Worm (Caenorhabditis elegans) whole organism, L3 larva: Measurements from ENCODE around the gene Y46H3A.5.

Source experiments
- daf-12 ChIP-seq: fragments of 150-350 bp; optimal IDR thresholded peaks from 2 replicates; lab custom pipeline; 2014; ENCODE audit warnings: missing biosample characterization, missing genetic modification reagents, missing genetic modification characterization
- elt-1 ChIP-seq: fragments of 150-350 bp; optimal IDR thresholded peaks from 2 replicates; lab custom pipeline; 2014; ENCODE audit warnings: missing biosample characterization, missing genetic modification characterization
- fkh-10 ChIP-seq: sonication (generic microtip); optimal IDR thresholded peaks from 2 replicates; lab custom pipeline; 2017; ENCODE audit warnings: missing biosample characterization, missing genetic modification reagents, missing genetic modification characterization
- lin-39 ChIP-seq: fragments of 150-350 bp; optimal IDR thresholded peaks from 2 replicates; lab custom pipeline; 2018; ENCODE audit warnings: missing biosample characterization, missing genetic modification reagents, missing genetic modification characterization
- nhr-237 ChIP-seq: fragments of 150-350 bp; optimal IDR thresholded peaks from 2 replicates; lab custom pipeline; 2014; ENCODE audit warnings: missing biosample characterization, missing genetic modification characterization
- nhr-28 ChIP-seq: fragments of 150-350 bp; optimal IDR thresholded peaks from 2 replicates; lab custom pipeline; 2014; ENCODE audit warnings: missing biosample characterization, missing genetic modification characterization
- nhr-76 ChIP-seq: fragments of 150-350 bp; sonication (generic microtip); optimal IDR thresholded peaks from 5 replicates; lab custom pipeline; 2014; ENCODE audit warnings: missing biosample characterization, missing genetic modification characterization
- pha-4 ChIP-seq: fragments of 150-350 bp; optimal IDR thresholded peaks from 2 replicates; lab custom pipeline; 2014; ENCODE audit warnings: missing biosample characterization, missing genetic modification reagents, missing genetic modification characterization
- sea-2 ChIP-seq: fragments of 150-350 bp; sonication (generic microtip); optimal IDR thresholded peaks from 4 replicates; lab custom pipeline; 2014; ENCODE audit warnings: missing biosample characterization, missing genetic modification reagents, missing genetic modification characterization
- skn-1 ChIP-seq: fragments of 150-350 bp; optimal IDR thresholded peaks from 2 replicates; lab custom pipeline; 2014; ENCODE audit warnings: missing biosample characterization, missing genetic modification characterization
- tbx-2 ChIP-seq: sonication (generic microtip); optimal IDR thresholded peaks from 2 replicates; lab custom pipeline; 2016; ENCODE audit warnings: mild to moderate bottlenecking, missing genetic modification characterization, missing compliant biosample characterization
- unc-39 ChIP-seq: sonication (generic microtip); optimal IDR thresholded peaks from 4 replicates; lab custom pipeline; 2017; ENCODE audit warnings: missing biosample characterization, missing genetic modification characterization
- unc-62 ChIP-seq: fragments of 150-350 bp; sonication (generic microtip); optimal IDR thresholded peaks from 4 replicates; lab custom pipeline; 2014; ENCODE audit warnings: missing biosample characterization, missing genetic modification reagents, missing genetic modification characterization
- ztf-11 ChIP-seq: fragments of 150-350 bp; optimal IDR thresholded peaks from 2 replicates; lab custom pipeline; 2014; ENCODE audit warnings: missing biosample characterization, missing genetic modification characterization

- TF ChIP-seq daf-12 (tag; lab: Kevin White, UChicago) = no peak
- TF ChIP-seq pha-4 (tag; lab: Kevin White, UChicago) = peak; percentile 49
- no peak for TF ChIP-seq skn-1 (tag; lab: Kevin White, UChicago)
- TF ChIP-seq ztf-11 (tag; lab: Kevin White, UChicago) = no peak
- TF ChIP-seq lin-39 = no peak
- TF ChIP-seq tbx-2 = no peak
- TF ChIP-seq nhr-76 (tag; lab: Kevin White, UChicago) = no peak
- TF ChIP-seq fkh-10 = no peak
- no peak for TF ChIP-seq unc-39 (tag; lab: Kevin White, UChicago)
- no peak for TF ChIP-seq unc-62 (GFP tag; lab: Kevin White, UChicago)
- no peak for TF ChIP-seq nhr-237 (tag; lab: Kevin White, UChicago)
- no peak for TF ChIP-seq sea-2 (GFP tag; lab: Kevin White, UChicago)
- no peak for TF ChIP-seq nhr-28
- no peak for TF ChIP-seq elt-1 (tag; lab: Kevin White, UChicago)
Observed at ce11 chrV:1805724-1806316, 8.9 kb downstream of the Y46H3A.5 start.
